Worm (Caenorhabditis elegans) whole organism, young adult: ENCODE results near the gene tdp-1.
A peak's percentile ranks its signal among the peaks of the same experiment; 100 is the strongest.

ENCODE experiments used
- B0019.2 ChIP-seq: fragments of 200-800 bp; sonication (Bioruptor generic); conservative IDR thresholded peaks from 2 replicates; pipeline ENCODE4 v1.3.6; 2022; ENCODE audit warnings: missing genetic modification reagents, missing genetic modification characterization, missing compliant biosample characterization
- B0261.1 ChIP-seq: sonication (generic microtip); optimal IDR thresholded peaks from 2 replicates; lab custom pipeline; 2016; ENCODE audit warnings: mild to moderate bottlenecking, missing genetic modification characterization, moderate library complexity, missing compliant biosample characterization
- C06A6.2 ChIP-seq: fragments of 200-800 bp; sonication (Bioruptor generic); conservative IDR thresholded peaks from 2 replicates; pipeline ENCODE4 v1.3.6; 2022; ENCODE audit warnings: missing genetic modification characterization, missing compliant biosample characterization
- F10E7.11 ChIP-seq: sonication (generic microtip); optimal IDR thresholded peaks from 2 replicates; lab custom pipeline; 2017; ENCODE audit warnings: mild to moderate bottlenecking, missing genetic modification characterization, moderate library complexity, missing compliant biosample characterization
- F52B5.7 ChIP-seq: sonication (generic microtip); optimal IDR thresholded peaks from 2 replicates; lab custom pipeline; 2016; ENCODE audit warnings: mild to moderate bottlenecking, missing genetic modification characterization, missing compliant biosample characterization
- F55B11.4 ChIP-seq: sonication (generic microtip); optimal IDR thresholded peaks from 2 replicates; lab custom pipeline; 2016; ENCODE audit warnings: missing compliant biosample characterization, missing genetic modification characterization, borderline replicate concordance; ENCODE audit not compliant: insufficient read depth
- K11D2.4 ChIP-seq: fragments of 200-800 bp; sonication (Bioruptor generic); IDR thresholded peaks from 2 replicates; pipeline ENCODE4 v1.3.6; 2022; ENCODE audit warnings: missing genetic modification reagents, missing genetic modification characterization, missing compliant biosample characterization
- Y79H2A.3 ChIP-seq: fragments of 200-800 bp; sonication (Bioruptor generic); conservative IDR thresholded peaks from 2 replicates; pipeline ENCODE4 v1.3.6; 2022; ENCODE audit warnings: missing genetic modification reagents, missing genetic modification characterization, missing compliant biosample characterization
- aptf-3 ChIP-seq: fragments of 200-800 bp; sonication (Bioruptor generic); IDR thresholded peaks from 2 replicates; pipeline ENCODE4 v1.3.6; 2022; ENCODE audit warnings: missing genetic modification characterization, missing compliant biosample characterization
- athp-1 ChIP-seq: sonication (generic microtip); optimal IDR thresholded peaks from 2 replicates; lab custom pipeline; 2017; ENCODE audit warnings: mild to moderate bottlenecking, missing genetic modification characterization, missing compliant biosample characterization
- attf-5 ChIP-seq: fragments of 200-800 bp; sonication (Bioruptor generic); optimal IDR thresholded peaks from 2 replicates; lab custom pipeline; 2018; ENCODE audit warnings: mild to moderate bottlenecking, missing genetic modification characterization, missing compliant biosample characterization
- attf-6 ChIP-seq: fragments of 200-800 bp; sonication (Bioruptor generic); IDR thresholded peaks from 2 replicates; pipeline ENCODE4 v1.3.6; 2022; ENCODE audit warnings: missing genetic modification reagents, missing genetic modification characterization, missing compliant biosample characterization
- ceh-40 ChIP-seq: fragments of 200-800 bp; sonication (Bioruptor generic); IDR thresholded peaks from 2 replicates; pipeline ENCODE4 v1.3.6; 2022; ENCODE audit warnings: missing genetic modification characterization, missing compliant biosample characterization
- dox-1 ChIP-seq: fragments of 200-800 bp; sonication (Bioruptor generic); IDR thresholded peaks from 2 replicates; pipeline ENCODE4 v1.3.6; 2022; ENCODE audit warnings: missing genetic modification reagents, missing genetic modification characterization, missing compliant biosample characterization
- dpff-1 ChIP-seq: sonication (generic microtip); optimal IDR thresholded peaks from 2 replicates; lab custom pipeline; 2017; ENCODE audit warnings: mild to moderate bottlenecking, missing genetic modification characterization, missing compliant biosample characterization
- dpl-1 ChIP-seq: fragments of 150-350 bp; optimal IDR thresholded peaks from 2 replicates; lab custom pipeline; 2014; ENCODE audit warnings: missing biosample characterization, missing genetic modification reagents, missing genetic modification characterization
- egl-44 ChIP-seq: fragments of 200-800 bp; sonication (Bioruptor generic); IDR thresholded peaks from 2 replicates; pipeline ENCODE4 v1.3.6; 2022; ENCODE audit warnings: missing genetic modification reagents, missing genetic modification characterization, missing compliant biosample characterization
- ekl-4 ChIP-seq: fragments of 200-800 bp; sonication (Bioruptor generic); IDR thresholded peaks from 2 replicates; pipeline ENCODE4 v1.3.6; 2022; ENCODE audit warnings: missing genetic modification reagents, missing genetic modification characterization, missing compliant biosample characterization
- gei-17 ChIP-seq: fragments of 200-800 bp; sonication (Bioruptor generic); optimal IDR thresholded peaks from 2 replicates; lab custom pipeline; 2018; ENCODE audit warnings: mild to moderate bottlenecking, missing genetic modification characterization, missing compliant biosample characterization
- hmg-1.2 ChIP-seq: fragments of 200-800 bp; sonication (Bioruptor generic); IDR thresholded peaks from 2 replicates; pipeline ENCODE4 v1.3.6; 2022; ENCODE audit warnings: missing genetic modification reagents, missing genetic modification characterization, missing compliant biosample characterization
- hmg-20 ChIP-seq: fragments of 200-800 bp; sonication (Bioruptor generic); IDR thresholded peaks from 2 replicates; pipeline ENCODE4 v1.3.6; 2022; ENCODE audit warnings: missing genetic modification reagents, missing genetic modification characterization, missing compliant biosample characterization
- hsf-1 ChIP-seq: fragments of 200-800 bp; sonication (Bioruptor generic); IDR thresholded peaks from 2 replicates; pipeline ENCODE4 v1.3.6; 2022; ENCODE audit warnings: missing genetic modification reagents, missing genetic modification characterization, missing compliant biosample characterization
- let-526 ChIP-seq: fragments of 200-800 bp; sonication (Bioruptor generic); IDR thresholded peaks from 2 replicates; pipeline ENCODE4 v1.3.6; 2022; ENCODE audit warnings: missing genetic modification reagents, missing genetic modification characterization, missing compliant biosample characterization
- let-607 ChIP-seq, 2 experiments: fragments of 200-800 bp in 1 of 2; sonication (Bioruptor generic) in 1 of 2; sonication (generic microtip) in 1 of 2; optimal IDR thresholded peaks; 2 replicates each; lab custom pipeline; 2016 to 2018; ENCODE audit warnings: mild to moderate bottlenecking in 2 of 2, missing compliant biosample characterization in 2 of 2, missing genetic modification characterization in 2 of 2, moderate library complexity in 2 of 2, missing genotype in 1 of 2
- lir-1 ChIP-seq: fragments of 200-800 bp; sonication (Bioruptor generic); conservative IDR thresholded peaks from 2 replicates; pipeline ENCODE4 v1.3.6; 2022; ENCODE audit warnings: missing genetic modification reagents, missing genetic modification characterization, missing compliant biosample characterization
- lsl-1 ChIP-seq: fragments of 200-800 bp; sonication (Bioruptor generic); optimal IDR thresholded peaks from 2 replicates; lab custom pipeline; 2018; ENCODE audit warnings: mild to moderate bottlenecking, missing genetic modification characterization, moderate library complexity, missing compliant biosample characterization
- lsy-27 ChIP-seq: sonication (generic microtip); optimal IDR thresholded peaks from 2 replicates; lab custom pipeline; 2017; ENCODE audit warnings: missing genetic modification characterization, mild to moderate bottlenecking, missing compliant biosample characterization, antibody characterized with exemption, missing genotype, borderline replicate concordance; ENCODE audit not compliant: insufficient read depth
- madf-6 ChIP-seq: fragments of 200-800 bp; sonication (Bioruptor generic); IDR thresholded peaks from 2 replicates; pipeline ENCODE4 v1.3.6; 2022; ENCODE audit warnings: missing genetic modification reagents, missing genetic modification characterization, missing compliant biosample characterization
- mes-4 ChIP-seq: sonication (generic microtip); optimal IDR thresholded peaks from 2 replicates; lab custom pipeline; 2016; ENCODE audit warnings: missing genotype, missing genetic modification characterization, missing compliant biosample characterization
- nfya-2 ChIP-seq: fragments of 200-800 bp; sonication (Bioruptor generic); IDR thresholded peaks from 2 replicates; pipeline ENCODE4 v1.3.6; 2022; ENCODE audit warnings: missing genetic modification reagents, missing genetic modification characterization, missing compliant biosample characterization
- nhr-179 ChIP-seq: sonication (generic microtip); optimal IDR thresholded peaks from 2 replicates; lab custom pipeline; 2016; ENCODE audit warnings: mild to moderate bottlenecking, missing genetic modification characterization, missing compliant biosample characterization
- nhr-90 ChIP-seq: sonication (generic microtip); optimal IDR thresholded peaks from 2 replicates; lab custom pipeline; 2016; ENCODE audit warnings: missing genotype, mild to moderate bottlenecking, missing genetic modification characterization, missing compliant biosample characterization
- pha-4 ChIP-seq: fragments of 150-350 bp; sonication (generic microtip); optimal IDR thresholded peaks from 2 replicates; lab custom pipeline; 2014; ENCODE audit warnings: missing biosample characterization, missing genetic modification reagents, missing genetic modification characterization
- rcor-1 ChIP-seq: fragments of 200-800 bp; sonication (Bioruptor generic); IDR thresholded peaks from 2 replicates; pipeline ENCODE4 v1.3.6; 2022; ENCODE audit warnings: missing genetic modification reagents, missing genetic modification characterization, missing compliant biosample characterization
- rec-8 ChIP-seq, 2 experiments: sonication (generic microtip); optimal IDR thresholded peaks; 2 replicates each; lab custom pipeline; 2016; ENCODE audit warnings: mild to moderate bottlenecking in 2 of 2, missing genetic modification characterization in 2 of 2, missing genetic modification reagents in 2 of 2, missing genotype in 2 of 2, missing biosample characterization in 1 of 2, missing compliant biosample characterization in 1 of 2, moderate library complexity in 1 of 2
- snpc-3.4 ChIP-seq: sonication (generic microtip); optimal IDR thresholded peaks from 2 replicates; lab custom pipeline; 2017; ENCODE audit warnings: missing genetic modification characterization, mild to moderate bottlenecking, missing compliant biosample characterization, antibody characterized with exemption, moderate library complexity, missing genotype, missing genetic modification reagents
- snpc-4 ChIP-seq, 5 experiments: fragments of 150-350 bp in 1 of 5; sonication (generic microtip) in 4 of 5; optimal IDR thresholded peaks; 2 replicates each; lab custom pipeline; 2014 to 2018; ENCODE audit warnings: missing genetic modification characterization in 5 of 5, missing biosample characterization in 3 of 5, antibody characterized with exemption in 2 of 5, mild to moderate bottlenecking in 2 of 5, missing compliant biosample characterization in 2 of 5, missing genotype in 2 of 5, moderate library complexity in 2 of 5, missing genetic modification reagents in 1 of 5
- somi-1 ChIP-seq: fragments of 200-800 bp; sonication (Bioruptor generic); optimal IDR thresholded peaks from 2 replicates; lab custom pipeline; 2018; ENCODE audit warnings: mild to moderate bottlenecking, missing genetic modification characterization, missing compliant biosample characterization
- tbp1 ChIP-seq: fragments of 200-800 bp; sonication (Bioruptor generic); optimal IDR thresholded peaks from 2 replicates; lab custom pipeline; 2018; ENCODE audit warnings: mild to moderate bottlenecking, missing genetic modification characterization, missing compliant biosample characterization
- tlf-1 ChIP-seq: fragments of 200-800 bp; sonication (Bioruptor generic); optimal IDR thresholded peaks from 2 replicates; lab custom pipeline; 2018; ENCODE audit warnings: mild to moderate bottlenecking, missing genetic modification characterization, missing compliant biosample characterization
- zfh-2 ChIP-seq: fragments of 200-800 bp; sonication (Bioruptor generic); conservative IDR thresholded peaks from 2 replicates; pipeline ENCODE4 v1.3.6; 2022; ENCODE audit warnings: missing genetic modification reagents, missing genetic modification characterization, missing compliant biosample characterization
- ztf-18 ChIP-seq: sonication (generic microtip); optimal IDR thresholded peaks from 2 replicates; lab custom pipeline; 2016; ENCODE audit warnings: missing genotype, mild to moderate bottlenecking, missing genetic modification characterization, missing compliant biosample characterization
- ztf-26 ChIP-seq: sonication (generic microtip); optimal IDR thresholded peaks from 2 replicates; lab custom pipeline; 2017; ENCODE audit warnings: missing genetic modification characterization, missing compliant biosample characterization
- ztf-3 ChIP-seq: fragments of 200-800 bp; sonication (Bioruptor generic); optimal IDR thresholded peaks from 2 replicates; lab custom pipeline; 2018; ENCODE audit warnings: mild to moderate bottlenecking, missing genetic modification characterization, missing compliant biosample characterization
- ztf-6 ChIP-seq: fragments of 200-800 bp; sonication (Bioruptor generic); IDR thresholded peaks from 2 replicates; pipeline ENCODE4 v1.3.6; 2022; ENCODE audit warnings: missing genetic modification reagents, missing genetic modification characterization, missing compliant biosample characterization

Gene tdp-1

ce11 chrII:8964835-8965234 is 32.8 kb upstream of the tdp-1 start, which contains the start of the genes ndub-3 and C18E9.2 (continued):
- TF ChIP-seq B0019.2 (GFP tag; lab: Robert Waterston, UW) (no peak), madf-6 (GFP tag; lab: Robert Waterston, UW) (no peak), tbp1 (no peak), attf-5 (GFP tag; lab: Kevin White, UChicago) (peak; percentile 58), ztf-18 (tag; lab: Kevin White, UChicago) (no peak), dpff-1 (tag; lab: Kevin White, UChicago) (no peak), dox-1 (peak; percentile 52; the same call in 1 of the 2 replicates), C06A6.2 (GFP tag; lab: Robert Waterston, UW) (no peak), F55B11.4 (tag; lab: Kevin White, UChicago) (no peak), lsl-1 (GFP tag; lab: Kevin White, UChicago) (no peak), let-607 (tag; optimal IDR thresholded peaks at IDR 0.05; lab: Kevin White, UChicago) (peak; percentile 86 to 93), pha-4 (no peak), let-526 (GFP tag; lab: Robert Waterston, UW) (no peak), hmg-1.2 (no peak), ztf-6 (no peak), hsf-1 (no peak), hmg-20 (GFP tag; lab: Robert Waterston, UW) (no peak), rec-8 (tag; optimal IDR thresholded peaks at IDR 0.05; lab: Kevin White, UChicago) (no peak), B0261.1 (tag; lab: Kevin White, UChicago) (no peak), lsy-27 (tag; lab: Kevin White, UChicago) (no peak), snpc-3.4 (tag; lab: Kevin White, UChicago) (no peak)

DNA sequence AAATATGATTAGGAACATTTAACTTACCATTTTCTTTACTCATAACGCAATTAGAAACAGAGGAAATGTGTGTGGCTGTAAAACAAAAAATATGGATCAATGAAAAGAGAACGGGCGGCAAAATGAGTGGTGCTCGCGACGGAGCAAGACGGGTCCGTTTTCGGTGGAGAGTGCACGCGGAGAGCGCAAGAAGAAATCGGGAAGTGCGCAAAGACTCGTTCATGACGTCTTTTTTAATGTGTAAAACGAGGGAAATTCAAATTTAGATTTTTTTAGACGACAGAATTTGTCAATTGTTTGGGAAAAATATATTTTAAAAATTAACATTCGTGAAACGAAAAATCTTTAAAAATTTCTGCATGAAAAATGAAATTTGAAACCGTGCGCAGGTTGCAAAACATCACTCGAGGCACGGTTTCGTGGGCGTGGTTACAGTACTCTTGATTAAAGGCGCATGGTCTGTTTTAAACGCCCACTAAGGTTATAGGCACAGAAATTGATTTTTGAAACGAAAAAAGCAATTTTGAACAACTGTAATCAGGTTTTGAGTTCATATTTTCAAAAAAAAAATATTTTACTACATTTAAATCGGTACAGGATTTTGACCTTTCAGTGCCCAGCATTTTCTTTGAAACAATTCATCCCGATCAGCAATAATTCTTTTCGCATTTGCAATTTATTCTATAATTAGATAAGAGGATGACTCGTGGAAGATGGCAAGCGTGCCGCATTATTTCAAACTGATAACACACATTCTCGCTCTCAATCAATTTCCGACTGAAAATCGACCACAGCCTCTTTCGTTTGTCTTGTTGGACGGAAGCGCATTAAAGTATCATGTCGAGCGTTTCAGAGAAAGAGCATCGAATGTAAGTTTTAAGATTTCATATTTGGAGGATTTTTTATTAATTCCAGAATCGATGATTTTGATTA is 28.1 kb upstream of the tdp-1 start, which contains the start of the genes szy-20 and C18E9.5:
Gene szy-20, minus strand, starts transcription at position 83 of the 933 bp plus-strand sequence.
Gene C18E9.5, plus strand, starts transcription at position 730 of the 933 bp plus-strand sequence.
- TF ChIP-seq ceh-40 (GFP tag; lab: Robert Waterston, UW) (no peak), B0261.1 (tag; lab: Kevin White, UChicago) (no peak), ztf-26 (tag; lab: Kevin White, UChicago) (no peak), let-526 (GFP tag; lab: Robert Waterston, UW) (no peak), dpl-1 (peak; percentile 82), ztf-3 (GFP tag; lab: Kevin White, UChicago) (no peak), zfh-2 (GFP tag; lab: Robert Waterston, UW) (peak; percentile 69; the same call in 1 of the 2 replicates), egl-44 (no peak), somi-1 (GFP tag; lab: Kevin White, UChicago) (no peak), F10E7.11 (tag; lab: Kevin White, UChicago) (no peak), mes-4 (tag; lab: Kevin White, UChicago) (no peak), snpc-4 (GFP tag; optimal IDR thresholded peaks at IDR 0.05; lab: Kevin White, UChicago) (no peak), snpc-4 (tag; optimal IDR thresholded peaks at IDR 0.05; lab: Kevin White, UChicago) (peak in 1 of 4 experiments; percentile 35), nfya-2 (GFP tag; lab: Robert Waterston, UW) (no peak), aptf-3 (GFP tag; lab: Robert Waterston, UW) (no peak), nhr-179 (tag; lab: Kevin White, UChicago) (no peak), rcor-1 (GFP tag; lab: Robert Waterston, UW) (no peak), C06A6.2 (GFP tag; lab: Robert Waterston, UW) (no peak), K11D2.4 (GFP tag; lab: Robert Waterston, UW) (peak; percentile 64; the same call in 1 of the 2 replicates), attf-6 (GFP tag; lab: Robert Waterston, UW) (no peak), tlf-1 (no peak), F52B5.7 (tag; lab: Kevin White, UChicago) (no peak), gei-17 (no peak), nhr-90 (tag; lab: Kevin White, UChicago) (no peak), Y79H2A.3 (no peak), athp-1 (tag; lab: Kevin White, UChicago) (peak; percentile 41), lir-1 (GFP tag; lab: Robert Waterston, UW) (no peak; the same call in 1 of the 2 replicates), ekl-4 (GFP tag; lab: Robert Waterston, UW) (no peak)
